Worm (Caenorhabditis elegans) whole organism, young adult: ENCODE data around the gene pho-11.

ENCODE experiments used
- F23B12.7 ChIP-seq: sonication (generic microtip); optimal IDR thresholded peaks from 2 replicates; lab custom pipeline; 2017; ENCODE audit warnings: missing genetic modification characterization, mild to moderate bottlenecking, missing compliant biosample characterization, antibody characterized with exemption, moderate library complexity; ENCODE audit not compliant: insufficient read depth
- F33H1.4 ChIP-seq: fragments of 200-800 bp; sonication (Bioruptor generic); IDR thresholded peaks from 2 replicates; pipeline ENCODE4 v1.3.6; 2022; ENCODE audit warnings: missing genetic modification reagents, missing genetic modification characterization, missing compliant biosample characterization
- F37B4.10 ChIP-seq: fragments of 200-800 bp; sonication (Bioruptor generic); IDR thresholded peaks from 2 replicates; pipeline ENCODE4 v1.3.6; 2022; ENCODE audit warnings: missing genetic modification characterization, missing compliant biosample characterization
- F52B5.7 ChIP-seq: sonication (generic microtip); optimal IDR thresholded peaks from 2 replicates; lab custom pipeline; 2016; ENCODE audit warnings: mild to moderate bottlenecking, missing genetic modification characterization, missing compliant biosample characterization
- F57A8.1 ChIP-seq: fragments of 200-800 bp; sonication (Bioruptor generic); optimal IDR thresholded peaks from 2 replicates; lab custom pipeline; 2018; ENCODE audit warnings: mild to moderate bottlenecking, missing genetic modification characterization, moderate library complexity, missing compliant biosample characterization
- F57C9.4 ChIP-seq: sonication (generic microtip); optimal IDR thresholded peaks from 2 replicates; lab custom pipeline; 2017; ENCODE audit warnings: mild to moderate bottlenecking, missing genetic modification characterization, missing compliant biosample characterization
- K11D2.4 ChIP-seq: fragments of 200-800 bp; sonication (Bioruptor generic); IDR thresholded peaks from 2 replicates; pipeline ENCODE4 v1.3.6; 2022; ENCODE audit warnings: missing genetic modification reagents, missing genetic modification characterization, missing compliant biosample characterization
- T07F8.4 ChIP-seq: sonication (generic microtip); optimal IDR thresholded peaks from 2 replicates; lab custom pipeline; 2016; ENCODE audit warnings: mild to moderate bottlenecking, missing genetic modification characterization, moderate library complexity, missing compliant biosample characterization
- Y53G8AR.9 ChIP-seq: fragments of 200-800 bp; sonication (Bioruptor generic); conservative IDR thresholded peaks from 2 replicates; pipeline ENCODE4 v1.3.6; 2022; ENCODE audit warnings: missing genetic modification reagents, missing genetic modification characterization, missing compliant biosample characterization
- Y56A3A.18 ChIP-seq: fragments of 200-800 bp; sonication (Bioruptor generic); IDR thresholded peaks from 2 replicates; pipeline ENCODE4 v1.3.6; 2022; ENCODE audit warnings: missing genetic modification reagents, missing genetic modification characterization, missing compliant biosample characterization
- Y79H2A.3 ChIP-seq: fragments of 200-800 bp; sonication (Bioruptor generic); conservative IDR thresholded peaks from 2 replicates; pipeline ENCODE4 v1.3.6; 2022; ENCODE audit warnings: missing genetic modification reagents, missing genetic modification characterization, missing compliant biosample characterization
- ZK185.1 ChIP-seq: sonication (generic microtip); optimal IDR thresholded peaks from 2 replicates; lab custom pipeline; 2016; ENCODE audit warnings: mild to moderate bottlenecking, missing genetic modification characterization, missing compliant biosample characterization; ENCODE audit not compliant: poor library complexity, severe bottlenecking
- ama-1 ChIP-seq, 3 experiments: fragments of 150-350 bp in 1 of 3; sonication (generic microtip) in 2 of 3; optimal IDR thresholded peaks; 2 replicates each; lab custom pipeline; 2014 to 2018; ENCODE audit warnings: missing biosample characterization in 2 of 3, missing genetic modification characterization in 2 of 3, missing genetic modification reagents in 2 of 3
- attf-3 ChIP-seq: fragments of 200-800 bp; sonication (Bioruptor generic); conservative IDR thresholded peaks from 2 replicates; pipeline ENCODE4 v1.3.6; 2022; ENCODE audit warnings: missing genetic modification reagents, missing genetic modification characterization, missing compliant biosample characterization
- bed-1 ChIP-seq: fragments of 200-800 bp; sonication (Bioruptor generic); IDR thresholded peaks from 2 replicates; pipeline ENCODE4 v1.3.6; 2022; ENCODE audit warnings: missing genetic modification reagents, missing genetic modification characterization, missing compliant biosample characterization
- chd-7 ChIP-seq: sonication (generic microtip); optimal IDR thresholded peaks from 2 replicates; lab custom pipeline; 2016; ENCODE audit warnings: mild to moderate bottlenecking, missing genetic modification characterization, moderate library complexity, missing compliant biosample characterization
- dox-1 ChIP-seq: fragments of 200-800 bp; sonication (Bioruptor generic); IDR thresholded peaks from 2 replicates; pipeline ENCODE4 v1.3.6; 2022; ENCODE audit warnings: missing genetic modification reagents, missing genetic modification characterization, missing compliant biosample characterization
- dpff-1 ChIP-seq: sonication (generic microtip); optimal IDR thresholded peaks from 2 replicates; lab custom pipeline; 2017; ENCODE audit warnings: mild to moderate bottlenecking, missing genetic modification characterization, missing compliant biosample characterization
- efl-1 ChIP-seq: fragments of 150-350 bp; optimal IDR thresholded peaks from 2 replicates; lab custom pipeline; 2014; ENCODE audit warnings: missing biosample characterization, missing genetic modification reagents, missing genetic modification characterization
- egl-44 ChIP-seq: fragments of 200-800 bp; sonication (Bioruptor generic); IDR thresholded peaks from 2 replicates; pipeline ENCODE4 v1.3.6; 2022; ENCODE audit warnings: missing genetic modification reagents, missing genetic modification characterization, missing compliant biosample characterization
- fkh-3 ChIP-seq: sonication (generic microtip); optimal IDR thresholded peaks from 2 replicates; lab custom pipeline; 2016; ENCODE audit warnings: mild to moderate bottlenecking, missing genetic modification characterization, missing compliant biosample characterization
- him-1 ChIP-seq: sonication (generic microtip); optimal IDR thresholded peaks from 2 replicates; lab custom pipeline; 2016; ENCODE audit warnings: missing genotype, missing genetic modification reagents, missing genetic modification characterization, missing compliant biosample characterization
- hlh-12 ChIP-seq: sonication (generic microtip); optimal IDR thresholded peaks from 2 replicates; lab custom pipeline; 2016; ENCODE audit warnings: missing genetic modification characterization, missing compliant biosample characterization
- lin-26 ChIP-seq: fragments of 200-800 bp; sonication (Bioruptor generic); IDR thresholded peaks from 2 replicates; pipeline ENCODE4 v1.3.6; 2022; ENCODE audit warnings: missing genetic modification reagents, missing genetic modification characterization, missing compliant biosample characterization
- lin-35 ChIP-seq, 3 experiments: fragments of 150-350 bp in 2 of 3; sonication (generic microtip) in 1 of 3; optimal IDR thresholded peaks; 2 replicates each; lab custom pipeline; 2014 to 2018; ENCODE audit warnings: missing biosample characterization in 3 of 3, missing genetic modification characterization in 3 of 3, missing genetic modification reagents in 3 of 3
- mes-4 ChIP-seq: sonication (generic microtip); optimal IDR thresholded peaks from 2 replicates; lab custom pipeline; 2016; ENCODE audit warnings: missing genotype, missing genetic modification characterization, missing compliant biosample characterization
- nhr-27 ChIP-seq: fragments of 200-800 bp; sonication (Bioruptor generic); optimal IDR thresholded peaks from 2 replicates; lab custom pipeline; 2018; ENCODE audit warnings: mild to moderate bottlenecking, missing genetic modification characterization, moderate library complexity, missing compliant biosample characterization
- nhr-90 ChIP-seq: sonication (generic microtip); optimal IDR thresholded peaks from 2 replicates; lab custom pipeline; 2016; ENCODE audit warnings: missing genotype, mild to moderate bottlenecking, missing genetic modification characterization, missing compliant biosample characterization
- pbrm-1 ChIP-seq: fragments of 200-800 bp; sonication (Bioruptor generic); IDR thresholded peaks from 2 replicates; pipeline ENCODE4 v1.3.6; 2022; ENCODE audit warnings: missing genetic modification reagents, missing genetic modification characterization, missing compliant biosample characterization
- rcor-1 ChIP-seq: fragments of 200-800 bp; sonication (Bioruptor generic); IDR thresholded peaks from 2 replicates; pipeline ENCODE4 v1.3.6; 2022; ENCODE audit warnings: missing genetic modification reagents, missing genetic modification characterization, missing compliant biosample characterization
- snpc-3.4 ChIP-seq: sonication (generic microtip); optimal IDR thresholded peaks from 2 replicates; lab custom pipeline; 2017; ENCODE audit warnings: missing genetic modification characterization, mild to moderate bottlenecking, missing compliant biosample characterization, antibody characterized with exemption, moderate library complexity, missing genotype, missing genetic modification reagents
- snpc-4 ChIP-seq, 5 experiments: fragments of 150-350 bp in 1 of 5; sonication (generic microtip) in 4 of 5; optimal IDR thresholded peaks; 2 replicates each; lab custom pipeline; 2014 to 2018; ENCODE audit warnings: missing genetic modification characterization in 5 of 5, missing biosample characterization in 3 of 5, antibody characterized with exemption in 2 of 5, mild to moderate bottlenecking in 2 of 5, missing compliant biosample characterization in 2 of 5, missing genotype in 2 of 5, moderate library complexity in 2 of 5, missing genetic modification reagents in 1 of 5
- tbp1 ChIP-seq: fragments of 200-800 bp; sonication (Bioruptor generic); optimal IDR thresholded peaks from 2 replicates; lab custom pipeline; 2018; ENCODE audit warnings: mild to moderate bottlenecking, missing genetic modification characterization, missing compliant biosample characterization
- unc-62 ChIP-seq: fragments of 150-350 bp; optimal IDR thresholded peaks from 2 replicates; lab custom pipeline; 2014; ENCODE audit warnings: missing biosample characterization, missing genetic modification reagents, missing genetic modification characterization
- xnd-1 ChIP-seq: sonication (generic microtip); optimal IDR thresholded peaks from 2 replicates; lab custom pipeline; 2016; ENCODE audit warnings: missing genotype, missing genetic modification reagents, missing genetic modification characterization, missing compliant biosample characterization
- zfh-2 ChIP-seq: fragments of 200-800 bp; sonication (Bioruptor generic); conservative IDR thresholded peaks from 2 replicates; pipeline ENCODE4 v1.3.6; 2022; ENCODE audit warnings: missing genetic modification reagents, missing genetic modification characterization, missing compliant biosample characterization
- ztf-22 ChIP-seq: fragments of 200-800 bp; sonication (Bioruptor generic); optimal IDR thresholded peaks from 2 replicates; lab custom pipeline; 2018; ENCODE audit warnings: mild to moderate bottlenecking, missing genetic modification characterization, moderate library complexity, missing compliant biosample characterization
- ztf-25 ChIP-seq: fragments of 200-800 bp; sonication (Bioruptor generic); IDR thresholded peaks from 2 replicates; pipeline ENCODE4 v1.3.6; 2022; ENCODE audit warnings: missing genetic modification reagents, missing genetic modification characterization, missing compliant biosample characterization
- ztf-26 ChIP-seq: sonication (generic microtip); optimal IDR thresholded peaks from 2 replicates; lab custom pipeline; 2017; ENCODE audit warnings: missing genetic modification characterization, missing compliant biosample characterization

pho-11 gene

DNA sequence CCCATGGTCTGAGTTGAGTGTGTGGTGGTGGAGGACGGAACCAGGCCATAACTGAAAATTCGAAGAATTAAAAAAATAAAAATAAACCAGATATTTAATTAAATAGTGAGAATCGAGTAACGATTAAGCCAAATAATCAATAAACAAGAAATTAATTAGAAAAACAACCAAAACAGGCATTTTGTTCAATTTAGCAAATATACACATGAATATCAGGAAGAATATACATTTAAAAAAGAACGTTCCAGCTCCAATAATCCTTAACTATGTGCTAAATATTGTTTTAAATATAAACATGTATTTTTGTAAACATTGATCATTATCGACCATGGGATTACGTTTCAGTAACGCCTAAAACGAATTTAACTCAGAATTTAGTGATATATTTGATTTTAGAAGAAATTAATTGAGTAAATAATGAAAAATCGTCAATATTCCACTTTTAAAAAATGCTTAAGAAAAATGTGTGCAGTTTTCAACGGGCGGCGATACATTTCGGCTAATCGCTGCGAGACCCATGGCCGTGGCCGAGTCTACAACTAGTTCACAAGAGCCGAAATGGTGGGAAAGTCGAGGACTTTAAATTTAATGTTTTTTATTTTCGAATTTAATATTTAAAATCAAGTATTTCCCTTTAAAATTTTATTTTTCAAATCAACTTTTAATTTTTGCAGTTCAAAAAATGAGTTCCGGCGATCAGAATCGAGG, 36.5 kb downstream of the pho-11 start, which contains the start of the genes R53.4 and psf-1 (continued):
- TF ChIP-seq T07F8.4 (tag; lab: Kevin White, UChicago) = no peak
- peak; percentile 78 for TF ChIP-seq ZK185.1 (tag; lab: Kevin White, UChicago)
- no peak for TF ChIP-seq zfh-2 (GFP tag; lab: Robert Waterston, UW)
- no peak for TF ChIP-seq F57C9.4
- no peak for TF ChIP-seq mes-4 (tag; lab: Kevin White, UChicago)
- TF ChIP-seq bed-1 (GFP tag; lab: Robert Waterston, UW) = no peak
- no peak for TF ChIP-seq nhr-90 (tag; lab: Kevin White, UChicago)
- TF ChIP-seq dox-1 (GFP tag; lab: Robert Waterston, UW) = peak; percentile 77
- no peak for TF ChIP-seq F37B4.10 (GFP tag; lab: Robert Waterston, UW)
- TF ChIP-seq F52B5.7 (tag; lab: Kevin White, UChicago) = no peak
- TF ChIP-seq snpc-4 (GFP tag; optimal IDR thresholded peaks at IDR 0.05; lab: Kevin White, UChicago) = no peak
- peak in 2 of 4 experiments; percentile 10 to 31 for TF ChIP-seq snpc-4 (tag; optimal IDR thresholded peaks at IDR 0.05; lab: Kevin White, UChicago)
- TF ChIP-seq lin-35 (GFP tag; optimal IDR thresholded peaks at IDR 0.05; lab: Kevin White, UChicago) = no peak
- TF ChIP-seq snpc-3.4 (tag; lab: Kevin White, UChicago) = peak; percentile 64
- TF ChIP-seq nhr-27 (tag; lab: Kevin White, UChicago) = no peak
- TF ChIP-seq ztf-25 = no peak
- TF ChIP-seq fkh-3 = no peak
- no peak for TF ChIP-seq xnd-1
- TF ChIP-seq ama-1 (optimal IDR thresholded peaks at IDR 0.05; lab: Kevin White, UChicago) = no peak
- no peak for TF ChIP-seq ama-1 (GFP tag; optimal IDR thresholded peaks at IDR 0.05; lab: Kevin White, UChicago)
- TF ChIP-seq lin-26 (GFP tag; lab: Robert Waterston, UW) = 0 out of 2 replicates have a peak, but pooled peaks have one; percentile 15
- no peak for TF ChIP-seq chd-7 (tag; lab: Kevin White, UChicago)
- peak; percentile 17 for TF ChIP-seq tbp1 (GFP tag; lab: Kevin White, UChicago)
- TF ChIP-seq ztf-22 = no peak
- peak; percentile 83 for TF ChIP-seq F23B12.7 (tag; lab: Kevin White, UChicago)
- TF ChIP-seq Y53G8AR.9 (GFP tag; lab: Robert Waterston, UW) = no peak
- no peak for TF ChIP-seq him-1 (tag; lab: Kevin White, UChicago)
- no peak for TF ChIP-seq ztf-26 (tag; lab: Kevin White, UChicago)
- TF ChIP-seq efl-1 (GFP tag; lab: Kevin White, UChicago) = peak; percentile 46
- no peak for TF ChIP-seq unc-62 (GFP tag; lab: Kevin White, UChicago)
- no peak for TF ChIP-seq rcor-1 (GFP tag; lab: Robert Waterston, UW)
- 0 out of 2 replicates have a peak, but pooled peaks have one; percentile 15 for TF ChIP-seq egl-44 (GFP tag; lab: Robert Waterston, UW)
- peak; percentile 88 for TF ChIP-seq F33H1.4
- no peak for TF ChIP-seq K11D2.4
- peak; percentile 60; the same call in 1 of the 2 replicates for TF ChIP-seq attf-3 (GFP tag; lab: Robert Waterston, UW)
- TF ChIP-seq F57A8.1 = no peak
- TF ChIP-seq Y79H2A.3 (GFP tag; lab: Robert Waterston, UW) = no peak
- TF ChIP-seq dpff-1 (tag; lab: Kevin White, UChicago) = no peak
- no peak; the same call in 1 of the 2 replicates for TF ChIP-seq pbrm-1 (GFP tag; lab: Robert Waterston, UW)
- TF ChIP-seq Y56A3A.18 (GFP tag; lab: Robert Waterston, UW) = no peak
- TF ChIP-seq hlh-12 (tag; lab: Kevin White, UChicago) = no peak
